Worm (Caenorhabditis elegans): ENCODE results near the gene spig-3.
"Not testable (repeated sequence)": the region's sequence is repeated elsewhere in the genome, so short reads cannot be mapped to it uniquely, and the experiment has no call there.

The spig-3 gene

DNA sequence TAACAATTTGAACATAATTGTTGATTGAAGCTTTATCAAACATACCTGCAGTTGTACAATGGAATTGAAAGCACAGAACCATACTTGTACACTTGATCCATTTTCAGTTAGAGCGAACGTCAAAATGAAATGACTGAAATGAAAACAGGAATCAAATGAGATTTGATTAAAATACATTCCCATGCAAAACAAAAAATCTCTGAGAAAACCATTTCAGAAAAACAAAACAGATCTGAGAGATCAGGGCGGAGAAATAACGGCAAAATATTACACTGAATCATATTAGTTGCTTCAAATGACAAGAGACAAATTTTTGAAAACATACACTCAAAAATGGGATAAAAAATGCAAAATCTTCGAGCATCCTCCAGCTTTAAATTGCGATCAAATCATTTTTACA lies 19.7 kb downstream of the spig-3 start, which contains the start of gene srt-33:
srt-33 (minus strand) TSS at position 101 of the 400 bp plus-strand sequence.
- no peak for TF ChIP-seq nhr-25 (tag; optimal IDR thresholded peaks at IDR 0.05)
- TF ChIP-seq fkh-2 (tag; optimal IDR thresholded peaks at IDR 0.05), result no peak
- no peak for TF ChIP-seq skn-1 (tag; optimal IDR thresholded peaks at IDR 0.05)
- TF ChIP-seq lin-39 (tag; optimal IDR thresholded peaks at IDR 0.05), result no peak
- TF ChIP-seq lsy-12 (tag; optimal IDR thresholded peaks at IDR 0.05), result no peak
- no peak for TF ChIP-seq nhr-237 (tag; optimal IDR thresholded peaks at IDR 0.05)
- no peak for TF ChIP-seq nhr-76 (tag; optimal IDR thresholded peaks at IDR 0.05)
- no peak for TF ChIP-seq nfya-1 (tag; optimal IDR thresholded peaks at IDR 0.05; ENCODE audit: insufficient read depth)
- no peak for TF ChIP-seq nhr-23 (tag; optimal IDR thresholded peaks at IDR 0.05)
- TF ChIP-seq jun-1 (tag; optimal IDR thresholded peaks at IDR 0.05), result no peak

DNA sequence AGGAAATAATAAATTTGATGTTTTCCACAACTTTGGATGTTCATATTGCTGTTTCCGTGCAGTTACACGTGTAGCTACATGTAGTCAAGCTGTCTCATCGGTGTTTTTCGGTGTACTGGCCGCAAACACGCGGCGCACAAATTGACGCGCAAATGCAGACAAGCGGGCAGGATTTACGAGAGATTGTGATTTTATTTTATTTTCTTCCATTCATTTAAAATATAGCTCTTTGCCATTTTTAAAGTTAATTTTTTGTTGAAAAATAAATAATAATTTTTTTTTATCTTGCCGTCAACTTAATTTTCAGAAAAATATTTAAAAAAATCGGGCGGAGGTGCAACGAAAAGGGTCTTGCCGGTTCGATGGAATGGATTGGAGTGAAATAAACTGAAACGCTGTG lies 25.2 kb downstream of the spig-3 start, which contains the start of gene F40G12.7:
F40G12.7 (plus strand) TSS at position 301 of the 400 bp plus-strand sequence.
- not testable (repeated sequence) for TF ChIP-seq nhr-11, ceh-82, mml-1 (tag; optimal IDR thresholded peaks at IDR 0.05)

DNA sequence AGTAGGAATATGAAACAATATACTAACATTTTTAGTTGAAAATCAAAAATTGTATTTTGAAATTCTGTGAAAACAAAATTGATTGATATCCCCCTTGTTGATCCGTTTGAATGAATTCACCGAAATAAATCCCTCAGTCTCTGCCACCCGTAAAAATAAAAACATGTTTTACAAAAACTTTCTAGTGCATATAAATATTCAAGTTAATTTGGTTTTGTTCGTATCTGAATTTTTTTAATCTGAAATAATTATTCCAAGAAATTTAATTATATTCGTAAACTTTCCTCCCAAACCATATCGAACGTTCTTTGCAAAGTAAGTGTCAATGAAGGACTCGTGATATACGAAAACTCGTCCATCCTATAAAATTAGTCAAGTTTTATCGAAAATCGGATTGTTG lies 26.4 kb downstream of the spig-3 start, which contains the start of gene F40G12.6:
F40G12.6 (minus strand) TSS at position 101 of the 400 bp plus-strand sequence.
- TF ChIP-seq daf-12 (tag; optimal IDR thresholded peaks at IDR 0.05) (no peak), zag-1 (tag; optimal IDR thresholded peaks at IDR 0.05) (no peak), nhr-43 (tag; optimal IDR thresholded peaks at IDR 0.05; ENCODE audit: poor library complexity, severe bottlenecking) (no peak), nhr-76 (tag; optimal IDR thresholded peaks at IDR 0.05) (no peak), elt-2 (tag; optimal IDR thresholded peaks at IDR 0.05) (no peak), ceh-82 (tag; optimal IDR thresholded peaks at IDR 0.05) (no peak), lsy-12 (tag; optimal IDR thresholded peaks at IDR 0.05) (no peak), ceh-16 (tag; optimal IDR thresholded peaks at IDR 0.05) (no peak), nhr-11 (tag; optimal IDR thresholded peaks at IDR 0.05) (no peak), nhr-23 (tag; optimal IDR thresholded peaks at IDR 0.05) (no peak), mml-1 (tag; optimal IDR thresholded peaks at IDR 0.05) (no peak), ceh-9 (tag; optimal IDR thresholded peaks at IDR 0.05) (no peak), elt-1 (tag; optimal IDR thresholded peaks at IDR 0.05) (no peak), lin-39 (tag; optimal IDR thresholded peaks at IDR 0.05) (no peak), jun-1 (tag; optimal IDR thresholded peaks at IDR 0.05) (no peak), hmg-11 (tag; optimal IDR thresholded peaks at IDR 0.05) (no peak), ceh-28 (tag; optimal IDR thresholded peaks at IDR 0.05) (no peak), tbx-2 (tag; optimal IDR thresholded peaks at IDR 0.05) (no peak), mdl-1 (tag; optimal IDR thresholded peaks at IDR 0.05) (no peak)

DNA sequence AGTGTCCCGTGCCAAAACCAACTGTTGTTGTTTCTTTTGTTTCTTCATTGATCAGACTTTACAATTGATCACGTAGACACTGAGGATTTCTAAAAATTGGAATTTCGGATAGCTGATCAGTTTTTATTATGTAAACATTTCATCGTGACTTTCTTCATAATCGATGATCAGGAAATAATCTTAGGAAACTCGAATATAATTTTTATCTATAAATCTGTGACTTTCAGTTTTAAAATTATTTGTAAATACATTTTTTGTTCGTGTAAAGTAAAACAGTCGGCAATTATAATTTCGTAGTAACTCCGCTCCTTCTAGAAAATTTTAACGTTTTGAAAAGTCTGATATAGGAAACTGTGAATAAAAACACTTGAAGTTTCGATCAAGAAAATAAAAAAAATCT lies 28.7 kb downstream of the spig-3 start, which contains the start of gene F40G12.5:
F40G12.5 (minus strand) TSS at position 101 of the 400 bp plus-strand sequence.
- TF ChIP-seq nhr-23 (tag; optimal IDR thresholded peaks at IDR 0.05) (no peak), nhr-43 (tag; optimal IDR thresholded peaks at IDR 0.05; ENCODE audit: poor library complexity, severe bottlenecking) (no peak), nhr-12 (tag; optimal IDR thresholded peaks at IDR 0.05) (no peak), lin-15B (tag; optimal IDR thresholded peaks at IDR 0.05) (no peak), ceh-28 (tag; optimal IDR thresholded peaks at IDR 0.05) (no peak), ceh-82 (tag; optimal IDR thresholded peaks at IDR 0.05) (no peak), nhr-237 (tag; optimal IDR thresholded peaks at IDR 0.05) (no peak), nhr-28 (tag; optimal IDR thresholded peaks at IDR 0.05) (no peak), nfya-1 (tag; optimal IDR thresholded peaks at IDR 0.05; ENCODE audit: insufficient read depth) (no peak), ZK546.5 (tag; optimal IDR thresholded peaks at IDR 0.05) (no peak), fkh-10 (GFP tag; optimal IDR thresholded peaks at IDR 0.05) (no peak), nhr-11 (tag; optimal IDR thresholded peaks at IDR 0.05) (no peak)

DNA sequence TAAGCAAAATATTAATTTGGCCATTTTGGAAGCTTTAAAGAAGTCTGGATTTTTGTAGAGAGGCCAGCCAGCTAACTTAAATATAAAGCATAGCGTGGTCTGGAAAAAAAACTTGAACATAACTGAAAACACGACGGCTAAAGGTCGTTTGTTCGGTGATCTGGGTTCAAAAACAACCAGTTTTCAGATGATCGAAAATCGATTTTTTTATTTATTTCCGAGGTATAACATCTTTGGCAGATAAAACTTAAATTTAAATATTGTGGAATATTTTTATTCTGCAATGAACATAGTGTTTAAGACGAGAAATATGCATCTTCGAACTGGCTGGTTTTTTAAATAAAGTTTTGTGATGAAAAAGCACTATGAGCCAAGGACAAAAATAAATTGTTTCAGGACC lies 30.9 kb downstream of the spig-3 start, which contains the start of gene F40G12.4:
F40G12.4 (minus strand) TSS at position 101 of the 400 bp plus-strand sequence.
- TF ChIP-seq aly-2 (tag; optimal IDR thresholded peaks at IDR 0.05) (no peak), ztf-4 (tag; optimal IDR thresholded peaks at IDR 0.05) (no peak), pqm-1 (tag; optimal IDR thresholded peaks at IDR 0.05) (no peak), pha-4 (tag; optimal IDR thresholded peaks at IDR 0.05) (no peak), nhr-28 (tag; optimal IDR thresholded peaks at IDR 0.05) (no peak), jun-1 (tag; optimal IDR thresholded peaks at IDR 0.05) (no peak), elt-1 (tag; optimal IDR thresholded peaks at IDR 0.05) (no peak), skn-1 (tag; optimal IDR thresholded peaks at IDR 0.05) (no peak), tbx-2 (tag; optimal IDR thresholded peaks at IDR 0.05) (no peak)

Measured in whole organism, L3 larva.